Fruit fly (Drosophila melanogaster) whole organism, wandering third instar larva: ENCODE results near the gene CG15406.
A peak's percentile ranks its signal among the peaks of the same experiment; 100 is the strongest.

Experiments used
- Abd-B ChIP-seq: fragments of >200 bp; optimal IDR thresholded peaks from 2 replicates; lab custom pipeline; 2017; ENCODE audit warnings: missing biosample characterization, missing genetic modification characterization
- CG32264 ChIP-seq: fragments of 200-800 bp; sonication (Bioruptor generic); optimal IDR thresholded peaks from 2 replicates; lab custom pipeline; 2016; ENCODE audit warnings: missing biosample characterization, missing genetic modification characterization
- CG9705 ChIP-seq: fragments of 200-800 bp; sonication (Bioruptor generic); optimal IDR thresholded peaks from 2 replicates; lab custom pipeline; 2018; ENCODE audit warnings: missing biosample characterization, mild to moderate bottlenecking, missing genetic modification characterization
- CrebA ChIP-seq: fragments of 200-800 bp; sonication (Bioruptor generic); optimal IDR thresholded peaks from 2 replicates; lab custom pipeline; 2016; ENCODE audit warnings: missing biosample characterization, mild to moderate bottlenecking, missing genetic modification characterization, borderline replicate concordance
- Dfd ChIP-seq: fragments of >200 bp; optimal IDR thresholded peaks from 2 replicates; lab custom pipeline; 2017; ENCODE audit warnings: missing biosample characterization, missing genetic modification characterization
- Dif ChIP-seq: fragments of 200-275, 200-300 bp; sonication (Bioruptor generic); optimal IDR thresholded peaks from 2 replicates; lab custom pipeline; 2018; ENCODE audit warnings: missing biosample characterization, missing genetic modification characterization; ENCODE audit not compliant: partially characterized antibody
- GATAd ChIP-seq: sonication (Bioruptor generic); optimal IDR thresholded peaks from 2 replicates; lab custom pipeline; 2016; ENCODE audit warnings: missing biosample characterization, missing genetic modification characterization
- HLH106 ChIP-seq: fragments of 200-800 bp; optimal IDR thresholded peaks from 3 replicates; lab custom pipeline; 2019; ENCODE audit warnings: missing biosample characterization, mild to moderate bottlenecking, missing genetic modification characterization, moderate library complexity
- Hnf4 ChIP-seq: fragments of 200-800 bp; sonication (Bioruptor generic); optimal IDR thresholded peaks from 2 replicates; lab custom pipeline; 2016; ENCODE audit warnings: missing biosample characterization, mild to moderate bottlenecking, missing genetic modification characterization
- Hr78 ChIP-seq: fragments of >200 bp; optimal IDR thresholded peaks from 2 replicates; lab custom pipeline; 2017; ENCODE audit warnings: missing biosample characterization, missing genetic modification characterization
- Hr83 ChIP-seq: fragments of 200-300 bp; sonication (Bioruptor generic); optimal IDR thresholded peaks from 2 replicates; lab custom pipeline; 2016; ENCODE audit warnings: missing biosample characterization, mild to moderate bottlenecking, missing genetic modification characterization, moderate library complexity; ENCODE audit not compliant: poor library complexity, severe bottlenecking
- Jra ChIP-seq: sonication (Bioruptor generic); optimal IDR thresholded peaks from 2 replicates; lab custom pipeline; 2016; ENCODE audit warnings: missing biosample characterization, missing genetic modification characterization
- Mio ChIP-seq: sonication (Bioruptor generic); optimal IDR thresholded peaks from 2 replicates; lab custom pipeline; 2016; ENCODE audit warnings: missing biosample characterization, missing genetic modification characterization
- Myc ChIP-seq: fragments of >200 bp; optimal IDR thresholded peaks from 2 replicates; lab custom pipeline; 2017
- N ChIP-seq: fragments of >200 bp; optimal IDR thresholded peaks from 2 replicates; lab custom pipeline; 2018; ENCODE audit warnings: missing biosample characterization, missing external identifiers, missing genetic modification characterization
- OdsH ChIP-seq: fragments of 200-800 bp; sonication (Bioruptor generic); optimal IDR thresholded peaks from 2 replicates; lab custom pipeline; 2016; ENCODE audit warnings: missing biosample characterization, mild to moderate bottlenecking, missing genetic modification characterization
- Rel ChIP-seq, 2 experiments: fragments of 200-800 bp; sonication (Bioruptor generic) in 1 of 2; optimal IDR thresholded peaks; 2 replicates in 1 of 2; 3 replicates in 1 of 2; lab custom pipeline; 2016 to 2019; ENCODE audit warnings: mild to moderate bottlenecking in 2 of 2, missing biosample characterization in 2 of 2, missing genetic modification characterization in 2 of 2, moderate library complexity in 1 of 2
- Sp1 ChIP-seq: fragments of 200-800 bp; sonication (Bioruptor generic); optimal IDR thresholded peaks from 3 replicates; lab custom pipeline; 2019; ENCODE audit warnings: missing biosample characterization, mild to moderate bottlenecking, missing genetic modification characterization, moderate library complexity
- Vsx2 ChIP-seq: fragments of 200-300, 225-300 bp; sonication (Bioruptor generic); optimal IDR thresholded peaks from 2 replicates; lab custom pipeline; 2018; ENCODE audit warnings: missing biosample characterization, missing genetic modification characterization; ENCODE audit not compliant: partially characterized antibody
- br ChIP-seq: fragments of 200-800 bp; sonication (Bioruptor generic); optimal IDR thresholded peaks from 2 replicates; lab custom pipeline; 2016; ENCODE audit warnings: missing biosample characterization, missing genetic modification characterization
- brk ChIP-seq: fragments of 200-800 bp; sonication (Bioruptor generic); optimal IDR thresholded peaks from 2 replicates; lab custom pipeline; 2016; ENCODE audit warnings: missing biosample characterization, mild to moderate bottlenecking, missing genetic modification characterization
- dl ChIP-seq, 2 experiments: fragments of 175-275, 200-275 bp in 1 of 2; fragments of 200-275 bp in 1 of 2; sonication (Bioruptor generic); optimal IDR thresholded peaks; lab custom pipeline; 2018; ENCODE audit warnings: mild to moderate bottlenecking in 2 of 2, missing biosample characterization in 2 of 2, missing genetic modification characterization in 2 of 2, moderate library complexity in 2 of 2; ENCODE audit not compliant: partially characterized antibody in 2 of 2, insufficient read depth in 1 of 2
- dmrt93B ChIP-seq: fragments of 200-800 bp; sonication (Bioruptor generic); optimal IDR thresholded peaks from 2 replicates; lab custom pipeline; 2018; ENCODE audit warnings: missing biosample characterization, mild to moderate bottlenecking, missing genetic modification characterization
- dsf ChIP-seq: sonication (Bioruptor generic); optimal IDR thresholded peaks from 2 replicates; lab custom pipeline; 2016; ENCODE audit warnings: missing biosample characterization, missing genetic modification characterization, borderline replicate concordance
- ey ChIP-seq: fragments of 200-800 bp; sonication (Bioruptor generic); optimal IDR thresholded peaks from 2 replicates; lab custom pipeline; 2016; ENCODE audit warnings: missing biosample characterization, missing genetic modification characterization
- foxo ChIP-seq, 2 experiments: fragments of 200-800 bp; sonication (Bioruptor generic); optimal IDR thresholded peaks; 2 replicates in 1 of 2; 3 replicates in 1 of 2; lab custom pipeline; 2016 to 2017; ENCODE audit warnings: missing biosample characterization in 2 of 2, missing genetic modification characterization in 2 of 2
- fru ChIP-seq: fragments of 200-800 bp; sonication (Bioruptor generic); optimal IDR thresholded peaks from 3 replicates; lab custom pipeline; 2016; ENCODE audit warnings: missing biosample characterization, mild to moderate bottlenecking, missing genetic modification characterization
- h ChIP-seq: fragments of 200-800 bp; sonication (Bioruptor generic); optimal IDR thresholded peaks from 3 replicates; lab custom pipeline; 2016; ENCODE audit warnings: missing biosample characterization, mild to moderate bottlenecking, missing genetic modification characterization
- jim ChIP-seq: fragments of 175-275, 200-325 bp; sonication (Bioruptor generic); optimal IDR thresholded peaks from 2 replicates; lab custom pipeline; 2016; ENCODE audit warnings: missing biosample characterization, mild to moderate bottlenecking, missing genetic modification characterization
- lola ChIP-seq: fragments of >200 bp; optimal IDR thresholded peaks from 2 replicates; lab custom pipeline; 2017; ENCODE audit warnings: missing biosample characterization, missing genetic modification characterization
- pan ChIP-seq: fragments of >200 bp; optimal IDR thresholded peaks from 2 replicates; lab custom pipeline; 2017
- psq ChIP-seq: fragments of 200-800 bp; sonication (Bioruptor generic); optimal IDR thresholded peaks from 3 replicates; lab custom pipeline; 2017; ENCODE audit warnings: missing biosample characterization, mild to moderate bottlenecking, missing genetic modification characterization, moderate library complexity
- rgr ChIP-seq: fragments of 200-800 bp; sonication (Bioruptor generic); optimal IDR thresholded peaks from 3 replicates; lab custom pipeline; 2016; ENCODE audit warnings: missing biosample characterization, mild to moderate bottlenecking, missing genetic modification characterization
- sage ChIP-seq: fragments of 200-800 bp; sonication (Bioruptor generic); optimal IDR thresholded peaks from 2 replicates; lab custom pipeline; 2016; ENCODE audit warnings: missing biosample characterization, mild to moderate bottlenecking, missing genetic modification characterization
- sv ChIP-seq: fragments of 200-800 bp; sonication (Bioruptor generic); optimal IDR thresholded peaks from 3 replicates; lab custom pipeline; 2016; ENCODE audit warnings: missing biosample characterization, missing genetic modification characterization
- tai ChIP-seq: sonication (Bioruptor generic); optimal IDR thresholded peaks from 2 replicates; lab custom pipeline; 2016; ENCODE audit warnings: missing biosample characterization, missing genetic modification characterization
- usp ChIP-seq: fragments of >200 bp; optimal IDR thresholded peaks from 2 replicates; lab custom pipeline; 2017; ENCODE audit warnings: missing biosample characterization, missing genetic modification characterization
- woc ChIP-seq: sonication (Bioruptor generic); optimal IDR thresholded peaks from 2 replicates; lab custom pipeline; 2016; ENCODE audit warnings: missing biosample characterization, mild to moderate bottlenecking, missing genetic modification characterization

Gene CG15406

DNA sequence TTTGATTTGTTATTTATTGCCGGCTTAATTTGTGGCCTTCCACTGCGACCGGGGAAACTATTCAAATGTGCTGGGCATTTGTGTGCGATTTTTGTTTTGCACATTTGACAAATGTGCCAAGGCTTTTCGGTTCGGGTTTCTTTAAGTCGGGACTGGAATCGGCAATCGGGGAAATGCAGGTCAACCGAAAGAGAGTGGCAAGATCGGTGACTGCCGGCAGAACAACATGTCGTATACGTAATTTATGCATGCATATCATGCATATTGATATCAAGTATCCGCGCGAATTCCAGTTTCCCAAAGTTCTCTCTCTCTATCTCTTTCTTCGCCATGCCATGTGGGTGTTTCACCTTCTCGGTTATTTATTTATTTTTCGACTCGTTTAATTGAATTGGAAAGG lies 33.3 kb downstream of the CG15406 start:
- TF ChIP-seq OdsH (GFP tag; lab: Kevin White, UChicago) (no peak), Hr78 (GFP tag; lab: Kevin White, UChicago) (no peak), usp (GFP tag; lab: Kevin White, UChicago) (no peak), Dfd (GFP tag; lab: Kevin White, UChicago) (no peak), CG9705 (no peak), h (no peak)
- TF ChIP-seq, all 38 proteins: peak for 0

DNA sequence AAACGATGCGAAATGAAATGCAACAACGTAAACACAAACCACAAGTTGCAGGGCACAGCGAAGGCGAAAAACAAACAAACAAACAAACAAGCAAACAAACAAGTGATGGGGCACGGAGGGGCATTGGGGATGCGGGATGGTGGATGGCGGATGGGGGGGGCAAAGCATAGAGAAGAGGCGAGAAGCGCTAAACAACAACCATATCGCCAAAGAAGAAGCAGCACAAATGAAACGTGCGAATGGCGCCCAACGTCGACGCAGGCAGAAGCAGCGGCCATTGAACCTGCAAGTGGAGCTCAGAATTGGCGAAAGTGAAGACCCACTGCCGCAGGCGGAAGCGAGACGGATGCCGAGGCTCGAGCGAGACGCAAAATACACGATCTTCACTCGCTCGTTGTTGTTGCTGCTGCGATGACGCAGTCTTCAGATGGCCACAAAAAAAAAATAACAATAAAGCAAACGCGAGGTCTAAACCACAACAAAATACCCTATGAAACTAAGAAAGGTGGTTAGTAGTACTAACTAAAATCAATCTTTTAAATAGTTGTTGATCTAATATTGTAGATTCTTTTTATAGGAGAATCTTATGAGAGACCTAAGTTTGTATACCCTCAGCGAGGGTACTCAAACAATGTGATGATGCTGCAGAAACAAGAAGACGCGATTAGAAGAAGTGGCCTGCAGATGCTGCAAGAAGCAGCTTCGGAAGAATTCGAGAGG lies 36.9 kb downstream of the CG15406 start:
- no peak for TF ChIP-seq Hr78 (GFP tag; lab: Kevin White, UChicago)
- no peak for TF ChIP-seq sv (GFP tag; lab: Kevin White, UChicago)
- peak; percentile 88 for TF ChIP-seq br (GFP tag; lab: Kevin White, UChicago)
- TF ChIP-seq dsf (GFP tag; lab: Kevin White, UChicago) = peak; percentile 21
- TF ChIP-seq usp (GFP tag; lab: Kevin White, UChicago) = no peak
- no peak for TF ChIP-seq N (GFP tag; lab: Kevin White, UChicago)
- no peak for TF ChIP-seq CG9705
- TF ChIP-seq Myc (lab: Kevin White, UChicago) = no peak
- peak; percentile 75 for TF ChIP-seq Rel (GFP tag; optimal IDR thresholded peaks at IDR 0.05; lab: Kevin White, UChicago)
- peak; percentile 41 for TF ChIP-seq Rel (tag; optimal IDR thresholded peaks at IDR 0.05; lab: Kevin White, UChicago)
- TF ChIP-seq dmrt93B (GFP tag; lab: Kevin White, UChicago) = peak; percentile 68
- TF ChIP-seq pan = no peak
- TF ChIP-seq brk (GFP tag; lab: Kevin White, UChicago) = peak; percentile 85
- peak; percentile 89 for TF ChIP-seq Hnf4 (GFP tag; lab: Kevin White, UChicago)
- TF ChIP-seq Hr83 (GFP tag; lab: Kevin White, UChicago) = no peak
- peak; percentile 89 for TF ChIP-seq sage (GFP tag; lab: Kevin White, UChicago)
- TF ChIP-seq OdsH (GFP tag; lab: Kevin White, UChicago) = peak; percentile 88
- no peak for TF ChIP-seq lola (GFP tag; lab: Kevin White, UChicago)
- TF ChIP-seq ey (GFP tag; lab: Kevin White, UChicago) = peak; percentile 95
- TF ChIP-seq Abd-B = no peak
- peak; percentile 51 to 91 for TF ChIP-seq foxo (GFP tag; optimal IDR thresholded peaks at IDR 0.05; lab: Kevin White, UChicago)
- TF ChIP-seq CG32264 (GFP tag; lab: Kevin White, UChicago) = peak; percentile 85
- peak; percentile 98 for TF ChIP-seq psq (GFP tag; lab: Kevin White, UChicago)
- TF ChIP-seq Dfd (GFP tag; lab: Kevin White, UChicago) = no peak
- peak; percentile 34 for TF ChIP-seq Mio (GFP tag; lab: Kevin White, UChicago)
- no peak for TF ChIP-seq Vsx2 (GFP tag; lab: Kevin White, UChicago)
- TF ChIP-seq fru (GFP tag; lab: Kevin White, UChicago) = peak; percentile 93
- no peak for TF ChIP-seq GATAd (GFP tag; lab: Kevin White, UChicago)
- TF ChIP-seq jim (GFP tag; lab: Kevin White, UChicago) = no peak
- no peak for TF ChIP-seq dl (GFP tag; optimal IDR thresholded peaks at IDR 0.05; lab: Kevin White, UChicago; ENCODE audit: insufficient read depth in 1 of 2, partially characterized antibody in 2 of 2)
- peak; percentile 89 for TF ChIP-seq Jra
- no peak for TF ChIP-seq Dif
- TF ChIP-seq CrebA (GFP tag; lab: Kevin White, UChicago) = peak; percentile 78
- peak; percentile 95 for TF ChIP-seq h
- TF ChIP-seq woc = peak; percentile 96
- TF ChIP-seq HLH106 (tag; lab: Kevin White, UChicago) = peak; percentile 81
- TF ChIP-seq Sp1 = peak; percentile 75
- peak; percentile 91 for TF ChIP-seq rgr
- peak; percentile 79 for TF ChIP-seq tai
